Worm (Caenorhabditis elegans) whole organism, L2 larva: ENCODE measurements around the gene nimk-1.

Source experiments
- blmp-1 ChIP-seq: sonication (generic microtip); optimal IDR thresholded peaks from 2 replicates; lab custom pipeline; 2017; ENCODE audit warnings: missing genetic modification characterization, mild to moderate bottlenecking, missing compliant biosample characterization, antibody characterized with exemption, moderate library complexity; ENCODE audit not compliant: insufficient read depth
- crh-2 ChIP-seq: sonication (generic microtip); optimal IDR thresholded peaks from 2 replicates; lab custom pipeline; 2017; ENCODE audit warnings: missing biosample characterization, missing genetic modification characterization
- skn-1 ChIP-seq: sonication (generic microtip); optimal IDR thresholded peaks from 2 replicates; lab custom pipeline; 2017; ENCODE audit warnings: missing biosample characterization, missing genetic modification characterization

DNA sequence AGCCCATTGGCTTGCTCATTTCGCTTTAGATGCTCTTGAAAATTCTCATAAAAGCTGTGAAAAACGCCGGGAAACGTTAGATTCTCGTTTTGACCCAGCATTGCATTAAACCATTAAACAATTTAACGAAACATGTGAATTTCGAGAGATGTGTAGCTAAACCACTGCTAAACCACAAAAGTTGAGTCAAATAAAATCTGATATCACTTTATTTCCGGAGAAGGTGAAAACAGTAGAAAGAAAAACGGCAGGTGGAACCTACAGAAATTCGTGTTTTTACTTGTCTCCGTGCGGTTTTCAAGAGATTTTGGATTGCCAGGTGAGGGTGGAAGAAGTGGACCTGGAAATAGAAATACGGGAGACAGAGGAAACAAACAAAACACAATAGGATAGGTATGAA lies 9.0 kb downstream of the nimk-1 start, which contains the start of gene F49C5.9:
- TF ChIP-seq skn-1 (tag; lab: Kevin White, UChicago) (no peak), blmp-1 (tag; lab: Kevin White, UChicago) (no peak), crh-2 (no peak)
